Fruit fly (Drosophila melanogaster) S2 (cell line): ENCODE data around the gene CG8119.

ENCODE experiments used
- CG8478 ChIP-seq: fragments of >200 bp; optimal IDR thresholded peaks from 2 replicates; lab custom pipeline; 2018
- CTCF ChIP-seq, 2 experiments: fragments of >200 bp; optimal IDR thresholded peaks; 2 replicates each; lab custom pipeline; 2018

dm6 chrX:15710751-15711179, 48.4 kb downstream of the CG8119 start:
- TF ChIP-seq CG8478 (lab: Kevin White, UChicago), result no peak
- TF ChIP-seq CTCF (optimal IDR thresholded peaks at IDR 0.05; lab: Kevin White, UChicago), result no peak
